Fruit fly (Drosophila melanogaster) whole organism, embryonic: Measurements from ENCODE around the gene CG3117.

Experiments used
- Atf3 ChIP-seq: fragments of 200-800 bp; sonication (Bioruptor generic); optimal IDR thresholded peaks from 3 replicates; lab custom pipeline; 2016; ENCODE audit warnings: missing biosample characterization, missing genetic modification characterization
- B-H2 ChIP-seq: fragments of 200-800 bp; sonication (Bioruptor generic); optimal IDR thresholded peaks from 2 replicates; lab custom pipeline; 2018; ENCODE audit warnings: missing biosample characterization, mild to moderate bottlenecking, missing genetic modification characterization
- CG10654 ChIP-seq: fragments of 200-800 bp; sonication (Bioruptor generic); optimal IDR thresholded peaks from 2 replicates; lab custom pipeline; 2016; ENCODE audit warnings: missing biosample characterization, missing genetic modification characterization
- CG12659 ChIP-seq: fragments of 200-800 bp; sonication (Bioruptor generic); optimal IDR thresholded peaks from 3 replicates; lab custom pipeline; 2017; ENCODE audit warnings: mild to moderate bottlenecking, missing biosample characterization, missing genetic modification reagents, missing genetic modification characterization
- CG1529 ChIP-seq: fragments of 200-800 bp; sonication (Bioruptor generic); optimal IDR thresholded peaks from 3 replicates; lab custom pipeline; 2018; ENCODE audit warnings: missing biosample characterization, missing genetic modification characterization
- CG15479 ChIP-seq: fragments of 200-800 bp; sonication (Bioruptor generic); optimal IDR thresholded peaks from 3 replicates; lab custom pipeline; 2019; ENCODE audit warnings: missing biosample characterization, mild to moderate bottlenecking, missing genetic modification characterization, moderate library complexity
- CG15514 ChIP-seq: fragments of 200-800 bp; sonication (Bioruptor generic); optimal IDR thresholded peaks from 3 replicates; lab custom pipeline; 2017; ENCODE audit warnings: missing biosample characterization, missing genetic modification characterization, mild to moderate bottlenecking, moderate library complexity, missing genetic modification reagents
- CG1602 ChIP-seq: fragments of 200-800 bp; sonication (Bioruptor generic); optimal IDR thresholded peaks from 3 replicates; lab custom pipeline; 2016; ENCODE audit warnings: missing biosample characterization, missing genetic modification characterization
- CG17359 ChIP-seq: fragments of 200-800 bp; sonication (Bioruptor generic); optimal IDR thresholded peaks from 3 replicates; lab custom pipeline; 2018; ENCODE audit warnings: missing biosample characterization, mild to moderate bottlenecking, missing genetic modification characterization, moderate library complexity
- CG18619 ChIP-seq: fragments of 200-800 bp; sonication (Bioruptor generic); optimal IDR thresholded peaks from 3 replicates; lab custom pipeline; 2017; ENCODE audit warnings: missing biosample characterization, mild to moderate bottlenecking, missing genetic modification characterization
- CG2202 ChIP-seq: fragments of 200-800 bp; sonication (Bioruptor generic); optimal IDR thresholded peaks from 2 replicates; lab custom pipeline; 2018; ENCODE audit warnings: missing biosample characterization, mild to moderate bottlenecking, missing genetic modification characterization
- CG31365 ChIP-seq: fragments of 200-800 bp; sonication (Bioruptor generic); optimal IDR thresholded peaks from 2 replicates; lab custom pipeline; 2018; ENCODE audit warnings: missing biosample characterization, mild to moderate bottlenecking, missing genetic modification characterization
- CG3847 ChIP-seq: fragments of 200-800 bp; sonication (Bioruptor generic); IDR thresholded peaks from 2 replicates; pipeline ENCODE4 v1.3.6; 2022; ENCODE audit warnings: missing biosample characterization, missing genetic modification characterization
- CG42726 ChIP-seq: fragments of 200-800 bp; sonication (Bioruptor generic); IDR thresholded peaks from 2 replicates; pipeline ENCODE4 v1.3.6; 2022; ENCODE audit warnings: missing biosample characterization, missing genetic modification characterization; ENCODE audit not compliant: partially characterized antibody
- CG5245 ChIP-seq: fragments of 200-800 bp; sonication (Bioruptor generic); optimal IDR thresholded peaks from 3 replicates; lab custom pipeline; 2016; ENCODE audit warnings: missing biosample characterization, missing genetic modification characterization
- CG6175 ChIP-seq: fragments of 200-800 bp; sonication (Bioruptor generic); IDR thresholded peaks from 3 replicates; pipeline ENCODE4 v1.3.6; 2022; ENCODE audit warnings: missing biosample characterization, missing genetic modification characterization
- Dbx ChIP-seq: fragments of 200-800 bp; sonication (Bioruptor generic); IDR thresholded peaks from 3 replicates; pipeline ENCODE4 v1.3.6; 2022; ENCODE audit warnings: missing biosample characterization, missing genetic modification characterization
- Ets65A ChIP-seq: fragments of 200-800 bp; sonication (Bioruptor generic); peaks from one replicate; lab custom pipeline; 2016; ENCODE audit warnings: missing biosample characterization, missing genetic modification characterization
- HLH54F ChIP-seq: fragments of 200-800 bp; sonication (Bioruptor generic); optimal IDR thresholded peaks from 3 replicates; lab custom pipeline; 2016; ENCODE audit warnings: missing biosample characterization, missing genetic modification characterization
- Hmx ChIP-seq: fragments of 200-800 bp; sonication (Bioruptor generic); optimal IDR thresholded peaks from 2 replicates; lab custom pipeline; 2016; ENCODE audit warnings: missing biosample characterization, missing genetic modification characterization
- Hr3 ChIP-seq: fragments of 200-800 bp; sonication (Bioruptor generic); optimal IDR thresholded peaks from 3 replicates; lab custom pipeline; 2016; ENCODE audit warnings: missing biosample characterization, missing genetic modification characterization
- Hr51 ChIP-seq, 2 experiments: fragments of 200-800 bp; sonication (Bioruptor generic); optimal IDR thresholded peaks; 2 replicates in 1 of 2; 3 replicates in 1 of 2; lab custom pipeline; 2016 to 2018; ENCODE audit warnings: missing biosample characterization in 2 of 2, missing genetic modification characterization in 2 of 2, mild to moderate bottlenecking in 1 of 2, moderate library complexity in 1 of 2
- Hr78 ChIP-seq, 2 experiments: fragments of 200-800 bp in 1 of 2; fragments of >200 bp in 1 of 2; sonication (Bioruptor generic) in 1 of 2; optimal IDR thresholded peaks; 2 replicates each; lab custom pipeline; 2017 to 2019; ENCODE audit warnings: missing biosample characterization in 2 of 2, missing genetic modification characterization in 2 of 2, mild to moderate bottlenecking in 1 of 2, moderate library complexity in 1 of 2
- MTF-1 ChIP-seq: fragments of 200-800 bp; sonication (Bioruptor generic); optimal IDR thresholded peaks from 2 replicates; lab custom pipeline; 2018; ENCODE audit warnings: missing biosample characterization, mild to moderate bottlenecking, missing genetic modification characterization, borderline replicate concordance
- Med ChIP-seq: fragments of 200-800 bp; sonication (Bioruptor generic); peaks from one replicate; lab custom pipeline; 2016; ENCODE audit warnings: missing biosample characterization, missing genetic modification characterization, mild to moderate bottlenecking, inconsistent platforms, moderate library complexity
- Mrtf ChIP-seq: fragments of 200-800 bp; sonication (Bioruptor generic); IDR thresholded peaks from 3 replicates; pipeline ENCODE4 v1.3.6; 2022; ENCODE audit warnings: missing biosample characterization, missing genetic modification characterization
- Side ChIP-seq: fragments of 200-800 bp; sonication (Bioruptor generic); optimal IDR thresholded peaks from 2 replicates; lab custom pipeline; 2016; ENCODE audit warnings: missing biosample characterization, missing genetic modification characterization
- bowl ChIP-seq: fragments of 200-800 bp; sonication (Bioruptor generic); IDR thresholded peaks from 2 replicates; pipeline ENCODE4 v1.3.6; 2022; ENCODE audit warnings: missing biosample characterization, missing genetic modification characterization
- cato ChIP-seq: fragments of 200-800 bp; sonication (Bioruptor generic); optimal IDR thresholded peaks from 2 replicates; lab custom pipeline; 2016; ENCODE audit warnings: missing biosample characterization, missing genetic modification characterization, borderline replicate concordance
- chinmo ChIP-seq: fragments of 200-800 bp; sonication (Bioruptor generic); IDR thresholded peaks from 4 replicates; pipeline ENCODE4 v1.3.6; 2022; ENCODE audit warnings: missing biosample characterization, missing genetic modification characterization; ENCODE audit not compliant: partially characterized antibody
- corto ChIP-seq: fragments of 200-800 bp; sonication (Bioruptor generic); optimal IDR thresholded peaks from 2 replicates; lab custom pipeline; 2016; ENCODE audit warnings: missing biosample characterization, mild to moderate bottlenecking, missing genetic modification characterization, moderate library complexity
- dan ChIP-seq: fragments of 200-800 bp; sonication (Bioruptor generic); IDR thresholded peaks from 2 replicates; pipeline ENCODE4 v1.3.6; 2022; ENCODE audit warnings: missing biosample characterization, missing genetic modification characterization
- dysf ChIP-seq: fragments of 200-800 bp; sonication (Bioruptor generic); IDR thresholded peaks from 3 replicates; pipeline ENCODE4 v1.3.6; 2022; ENCODE audit warnings: missing biosample characterization, missing genetic modification characterization
- exex ChIP-seq: fragments of 200-800 bp; sonication (Bioruptor generic); optimal IDR thresholded peaks from 4 replicates; lab custom pipeline; 2018; ENCODE audit warnings: missing biosample characterization, mild to moderate bottlenecking, missing genetic modification characterization, moderate library complexity
- gro ChIP-seq: fragments of 200-800 bp; sonication (Bioruptor generic); optimal IDR thresholded peaks from 2 replicates; lab custom pipeline; 2016; ENCODE audit warnings: missing biosample characterization, missing genetic modification characterization
- gsb-n ChIP-seq: fragments of 200-800 bp; sonication (Bioruptor generic); optimal IDR thresholded peaks from 3 replicates; lab custom pipeline; 2018; ENCODE audit warnings: missing biosample characterization, mild to moderate bottlenecking, missing genetic modification characterization
- gt ChIP-seq: fragments of 200-800 bp; sonication (Bioruptor generic); IDR thresholded peaks from 2 replicates; pipeline ENCODE4 v1.3.6; 2022; ENCODE audit warnings: missing biosample characterization, missing genetic modification characterization
- insv ChIP-seq, 2 experiments: fragments of 200-800 bp; sonication (Bioruptor generic); optimal IDR thresholded peaks; 3 replicates each; lab custom pipeline; 2016 to 2018; ENCODE audit warnings: missing biosample characterization in 2 of 2, missing genetic modification characterization in 2 of 2
- lab ChIP-seq: fragments of 200-800 bp; sonication (Bioruptor generic); optimal IDR thresholded peaks from 3 replicates; lab custom pipeline; 2017; ENCODE audit warnings: missing biosample characterization, missing genetic modification characterization, mild to moderate bottlenecking, moderate library complexity, missing genetic modification reagents
- mam ChIP-seq: fragments of 200-800 bp; sonication (Bioruptor generic); optimal IDR thresholded peaks from 3 replicates; lab custom pipeline; 2016; ENCODE audit warnings: missing biosample characterization, missing genetic modification characterization
- nerfin-1 ChIP-seq: fragments of 200-800 bp; sonication (Bioruptor generic); optimal IDR thresholded peaks from 3 replicates; lab custom pipeline; 2019; ENCODE audit warnings: missing biosample characterization, mild to moderate bottlenecking, missing genetic modification characterization, moderate library complexity
- psq ChIP-seq: fragments of 200-800 bp; sonication (Bioruptor generic); optimal IDR thresholded peaks from 2 replicates; lab custom pipeline; 2017; ENCODE audit warnings: missing biosample characterization, missing genetic modification characterization
- pzg ChIP-seq: fragments of 200-800 bp; sonication (Bioruptor generic); optimal IDR thresholded peaks from 3 replicates; lab custom pipeline; 2018; ENCODE audit warnings: missing biosample characterization, mild to moderate bottlenecking, missing genetic modification characterization, moderate library complexity
- ranshi ChIP-seq: fragments of 200-800 bp; sonication (Bioruptor generic); IDR thresholded peaks from 2 replicates; pipeline ENCODE4 v1.3.6; 2022; ENCODE audit warnings: missing biosample characterization, missing genetic modification characterization
- run ChIP-seq: fragments of 200-800 bp; sonication (Bioruptor generic); optimal IDR thresholded peaks from 3 replicates; lab custom pipeline; 2018; ENCODE audit warnings: missing biosample characterization, mild to moderate bottlenecking, missing genetic modification characterization
- salm ChIP-seq: fragments of 200-800 bp; sonication (Bioruptor generic); optimal IDR thresholded peaks from 2 replicates; lab custom pipeline; 2018; ENCODE audit warnings: missing biosample characterization, mild to moderate bottlenecking, missing genetic modification characterization
- sens ChIP-seq: fragments of 200-800 bp; sonication (Bioruptor generic); peaks from one replicate; lab custom pipeline; 2016; ENCODE audit warnings: missing biosample characterization, missing genetic modification characterization
- zfh2 ChIP-seq: fragments of 200-800 bp; sonication (Bioruptor generic); optimal IDR thresholded peaks from 2 replicates; lab custom pipeline; 2016; ENCODE audit warnings: missing biosample characterization, missing genetic modification characterization

CG3117 gene

DNA sequence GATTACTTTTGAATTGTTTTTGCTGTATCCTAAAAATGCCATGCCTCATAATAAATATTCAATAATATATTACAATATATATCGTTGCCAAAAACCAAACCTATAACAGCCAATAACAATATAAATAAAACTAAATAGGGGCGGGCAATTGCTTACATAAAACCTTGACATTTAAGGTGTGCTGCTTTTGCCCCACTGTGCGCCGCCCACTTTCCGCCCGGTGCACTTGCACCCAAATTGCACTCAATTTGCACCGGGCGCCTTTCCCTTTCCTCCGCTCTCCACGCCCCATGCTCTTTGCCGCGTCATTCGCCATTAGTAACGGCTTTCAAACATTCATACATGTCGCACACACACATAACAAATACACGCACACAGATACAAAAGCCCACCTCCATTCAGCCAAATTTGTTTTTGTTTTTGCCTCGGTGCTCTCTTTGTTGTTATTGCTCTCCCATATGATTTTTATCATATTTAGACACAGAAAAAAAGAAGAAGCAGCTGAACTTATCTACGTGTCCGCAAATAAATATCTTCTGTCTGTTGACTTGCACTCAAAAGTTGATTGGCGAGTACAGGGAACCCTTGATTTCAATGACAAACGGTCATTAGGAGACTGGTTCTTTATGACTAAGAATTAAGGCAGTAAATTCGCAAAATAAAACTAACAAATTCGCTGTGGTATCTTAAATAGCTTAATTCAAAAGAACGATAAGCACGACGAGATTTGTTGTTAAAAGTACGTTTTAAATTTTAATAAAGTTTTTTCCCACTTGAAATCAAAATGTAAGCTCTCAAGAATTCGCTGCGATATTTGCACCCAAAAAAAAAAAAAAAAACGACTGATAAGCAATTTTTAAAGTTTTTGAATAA, 11.1 kb upstream of the CG3117 start (continued):
- TF ChIP-seq salm = no peak
- TF ChIP-seq CG15514 (GFP tag; lab: Kevin White, UChicago) = no peak
- TF ChIP-seq exex = peak; percentile 70
- no peak for TF ChIP-seq dan (GFP tag; lab: Robert Waterston, UW)
- peak; percentile 75 for TF ChIP-seq gsb-n
- TF ChIP-seq Hr78 (GFP tag; optimal IDR thresholded peaks at IDR 0.05; lab: Kevin White, UChicago) = peak in 1 of 2 experiments; percentile 28
- no peak for TF ChIP-seq gt (GFP tag; lab: Robert Waterston, UW)
- peak in 1 of 2 experiments; percentile 42 for TF ChIP-seq Hr51 (GFP tag; optimal IDR thresholded peaks at IDR 0.05; lab: Kevin White, UChicago)
- no peak for TF ChIP-seq CG1529 (GFP tag; lab: Kevin White, UChicago)
- TF ChIP-seq zfh2 (GFP tag; lab: Kevin White, UChicago) = no peak
- TF ChIP-seq Hmx (GFP tag; lab: Kevin White, UChicago) = no peak
- peak; percentile 39 for TF ChIP-seq CG17359 (tag; lab: Kevin White, UChicago)
- TF ChIP-seq psq (GFP tag; lab: Kevin White, UChicago) = no peak
- no peak for TF ChIP-seq Hr3
- TF ChIP-seq CG42726 (GFP tag; lab: Robert Waterston, UW) = 0 out of 2 replicates have a peak, but pooled peaks have one; percentile 18
- TF ChIP-seq CG10654 = no peak
- peak; percentile 46 for TF ChIP-seq B-H2 (GFP tag; lab: Kevin White, UChicago)
- TF ChIP-seq lab (GFP tag; lab: Kevin White, UChicago) = peak; percentile 60
- TF ChIP-seq Atf3 (GFP tag; lab: Kevin White, UChicago) = no peak
- no peak for TF ChIP-seq corto (GFP tag; lab: Kevin White, UChicago)
- TF ChIP-seq CG31365 = no peak
- peak; percentile 70 for TF ChIP-seq sens (GFP tag; lab: Kevin White, UChicago)
- TF ChIP-seq MTF-1 (GFP tag; lab: Kevin White, UChicago) = peak; percentile 32
- no peak for TF ChIP-seq ranshi (GFP tag; lab: Robert Waterston, UW)
- TF ChIP-seq CG1602 = no peak
- TF ChIP-seq bowl (GFP tag; lab: Robert Waterston, UW) = 0 out of 2 replicates have a peak, but pooled peaks have one; percentile 37
- TF ChIP-seq Dbx (GFP tag; lab: Robert Waterston, UW) = 0 out of 3 replicates have a peak, but pooled peaks have one; percentile 25
- TF ChIP-seq chinmo = peak; percentile 88; the same call in 3 of the 4 replicates
- TF ChIP-seq Med = peak; percentile 66

DNA sequence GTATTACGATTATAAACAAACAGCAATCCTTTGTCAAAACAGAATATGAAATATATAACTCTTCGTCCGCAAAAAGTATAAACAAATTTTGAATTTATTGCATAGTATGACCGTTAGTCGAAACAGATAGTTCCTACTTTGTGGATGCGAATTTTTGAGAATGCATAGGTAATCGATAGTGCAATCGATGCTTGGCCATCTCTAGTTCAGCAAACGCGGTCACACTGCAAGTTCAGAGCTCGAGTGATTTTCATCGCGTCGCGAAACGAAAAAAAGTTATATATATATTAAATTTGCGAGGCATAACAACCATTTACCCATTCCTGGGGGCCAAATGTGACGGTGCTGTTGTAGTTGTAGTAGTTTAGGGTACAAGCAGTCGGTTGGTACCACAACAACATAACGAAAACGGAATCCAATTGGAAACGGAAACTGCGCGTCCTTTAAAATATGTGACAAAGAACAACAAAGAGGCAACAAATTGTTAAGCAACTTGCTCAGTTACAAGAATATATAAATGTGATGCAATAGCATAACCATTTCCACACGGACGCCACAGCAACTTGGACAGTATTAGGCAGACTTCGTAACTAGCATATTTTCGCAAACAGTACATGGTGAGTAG, 10.1 kb upstream of the CG3117 start, which contains the start of gene CG2991:
Gene CG2991 (plus strand): TSS at position 205 of the 625 bp plus-strand sequence.
- TF ChIP-seq insv (GFP tag; optimal IDR thresholded peaks at IDR 0.05; lab: Kevin White, UChicago) (peak in 1 of 2 experiments; percentile 97), CG12659 (GFP tag; lab: Kevin White, UChicago) (peak; percentile 75), Med (peak; percentile 85), CG2202 (tag; lab: Kevin White, UChicago) (no peak), Mrtf (GFP tag; lab: Robert Waterston, UW) (no peak), CG3847 (peak; percentile 50), Ets65A (GFP tag; lab: Kevin White, UChicago) (peak; percentile 60), Side (GFP tag; lab: Kevin White, UChicago) (no peak), CG6175 (GFP tag; lab: Robert Waterston, UW) (no peak), mam (GFP tag; lab: Kevin White, UChicago) (peak; percentile 54), HLH54F (peak; percentile 16), CG5245 (GFP tag; lab: Kevin White, UChicago) (no peak), CG18619 (no peak), pzg (GFP tag; lab: Kevin White, UChicago) (peak; percentile 97), gro (peak; percentile 48), dysf (GFP tag; lab: Robert Waterston, UW) (no peak), nerfin-1 (tag; lab: Kevin White, UChicago) (peak; percentile 9), cato (GFP tag; lab: Kevin White, UChicago) (no peak), Atf3 (GFP tag; lab: Kevin White, UChicago) (no peak), CG15479 (GFP tag; lab: Kevin White, UChicago) (no peak), run (tag; lab: Kevin White, UChicago) (no peak)
